Worm (Caenorhabditis elegans): Measurements from ENCODE around the gene mrpl-51.

Gene mrpl-51

DNA sequence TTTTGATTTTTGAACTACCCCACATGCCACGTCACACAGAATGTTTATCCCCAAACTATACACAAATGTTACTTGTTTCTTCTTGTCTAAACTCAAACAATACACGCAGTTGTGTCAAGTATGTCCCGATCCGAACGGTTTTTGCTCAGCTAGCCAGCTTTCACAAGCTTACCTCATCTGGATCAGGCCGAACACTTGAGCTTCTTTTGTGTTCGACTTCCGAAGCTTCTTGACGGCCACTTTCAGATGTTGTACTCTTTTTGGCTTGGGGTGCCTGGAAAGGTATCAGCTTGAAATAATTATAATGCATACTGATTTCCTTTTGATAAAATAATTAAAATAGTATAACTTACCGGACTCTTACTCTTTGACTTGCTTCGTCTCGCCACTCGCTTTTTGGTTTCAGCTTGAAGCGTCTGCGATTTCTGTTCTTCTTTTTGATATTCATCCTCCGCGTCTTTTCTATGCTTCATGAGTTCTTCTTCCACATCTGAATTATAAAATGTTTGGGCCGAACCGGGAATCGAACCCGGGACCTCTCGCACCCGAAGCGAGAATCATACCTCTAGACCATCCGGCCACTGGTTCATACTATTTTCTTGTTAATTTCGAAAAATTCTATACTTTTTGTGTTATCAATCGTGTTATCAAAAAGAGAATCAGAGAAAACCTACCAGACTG lies 25.9 kb upstream of the mrpl-51 start (continued):
- TF ChIP-seq ztf-22 (GFP tag; optimal IDR thresholded peaks at IDR 0.05) (no peak), sea-2 (GFP tag; IDR thresholded peaks at IDR 0.05) (no peak), tbp1 (GFP tag; optimal IDR thresholded peaks at IDR 0.05) (peak; percentile 84), F22D6.2 (tag; optimal IDR thresholded peaks at IDR 0.05) (no peak), ceh-100 (GFP tag; IDR thresholded peaks at IDR 0.05) (no peak), mcd-1 (GFP tag; IDR thresholded peaks at IDR 0.05) (no peak), cebp-1 (GFP tag; IDR thresholded peaks at IDR 0.05) (no peak), cebp-1 (tag; optimal IDR thresholded peaks at IDR 0.05) (peak; percentile 35), ceh-40 (GFP tag; IDR thresholded peaks at IDR 0.05) (no peak), repo-1 (tag; optimal IDR thresholded peaks at IDR 0.05) (no peak), pbrm-1 (GFP tag; IDR thresholded peaks at IDR 0.05) (0 out of 2 replicates have a peak, but pooled peaks have one; percentile 18), fkh-3 (tag; optimal IDR thresholded peaks at IDR 0.05) (no peak), ceh-79 (tag; optimal IDR thresholded peaks at IDR 0.05) (no peak), C17E4.6 (GFP tag; IDR thresholded peaks at IDR 0.05) (no peak), egrh-3 (GFP tag; IDR thresholded peaks at IDR 0.05) (no peak), hmg-20 (GFP tag; IDR thresholded peaks at IDR 0.05) (no peak), madf-10 (tag; optimal IDR thresholded peaks at IDR 0.05) (peak; percentile 19), aptf-2 (GFP tag; conservative IDR thresholded peaks at IDR 0.05) (no peak), F57A8.1 (GFP tag; optimal IDR thresholded peaks at IDR 0.05) (peak; percentile 30), F10E7.11 (tag; optimal IDR thresholded peaks at IDR 0.05) (no peak), Y79H2A.3 (GFP tag; conservative IDR thresholded peaks at IDR 0.05) (no peak), F23B12.7 (tag; optimal IDR thresholded peaks at IDR 0.05; ENCODE audit: insufficient read depth) (peak; percentile 38), lir-1 (GFP tag; conservative IDR thresholded peaks at IDR 0.05) (no peak), snpc-1.3 (tag; optimal IDR thresholded peaks at IDR 0.05; ENCODE audit: insufficient read depth) (peak; percentile 40), F39B2.1 (GFP tag; IDR thresholded peaks at IDR 0.05) (no peak), lsl-1 (GFP tag; optimal IDR thresholded peaks at IDR 0.05) (peak; percentile 40), ztf-3 (GFP tag; optimal IDR thresholded peaks at IDR 0.05) (no peak), hrde-1 (tag; optimal IDR thresholded peaks at IDR 0.05; ENCODE audit: borderline replicate concordance) (peak; percentile 52)

DNA sequence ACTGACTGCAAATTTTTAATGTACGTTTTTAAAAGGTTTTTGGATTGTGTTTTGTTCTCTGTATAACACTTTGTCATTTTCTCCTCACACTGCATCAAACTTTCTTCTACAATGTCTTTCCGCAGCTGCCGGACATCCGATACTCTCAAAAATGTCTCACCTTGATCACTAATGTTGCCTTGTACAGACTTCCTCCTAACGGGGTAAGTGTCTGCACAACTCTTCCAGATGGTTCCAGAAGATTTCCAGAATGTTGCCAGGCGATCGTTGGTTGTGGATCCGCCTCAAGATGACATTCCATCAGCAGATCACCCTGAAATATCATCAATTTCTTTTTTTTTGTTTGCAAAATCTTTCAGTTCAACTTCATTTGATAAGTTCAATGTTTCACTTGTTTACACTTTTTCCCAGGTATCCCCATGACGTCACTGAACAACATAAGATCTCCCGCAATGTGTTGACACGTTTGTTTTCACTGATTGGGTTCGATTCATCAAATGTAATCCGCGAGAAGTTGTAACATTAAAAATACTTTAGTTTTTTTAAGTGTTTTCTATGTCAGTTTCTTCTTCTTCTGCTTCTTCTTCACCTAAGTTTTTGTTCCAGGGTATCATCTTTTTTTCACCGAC lies 22.0 kb upstream of the mrpl-51 start:
- peak; percentile 50 for TF ChIP-seq somi-1 (GFP tag; optimal IDR thresholded peaks at IDR 0.05)
- no peak for TF ChIP-seq egrh-3 (GFP tag; IDR thresholded peaks at IDR 0.05)

DNA sequence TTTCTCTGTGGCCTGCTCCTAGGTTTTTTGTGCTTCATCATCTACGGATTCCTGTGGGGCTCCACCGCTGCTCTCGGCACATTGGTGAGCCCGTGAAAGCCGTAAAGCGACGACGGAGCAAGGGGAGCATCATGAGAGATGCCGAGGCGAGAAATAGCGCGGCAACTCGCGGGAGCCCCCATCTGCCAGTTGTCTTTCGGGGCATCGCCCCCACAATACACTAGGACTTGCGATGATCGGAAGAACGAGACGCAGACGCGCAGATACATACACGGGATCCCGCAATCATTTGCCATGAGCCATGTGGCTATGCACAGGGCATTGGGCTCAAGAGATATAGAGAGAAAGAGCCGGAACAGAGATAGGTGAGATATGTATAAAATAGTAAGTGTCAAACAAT lies 20.7 kb upstream of the mrpl-51 start:
- TF ChIP-seq egrh-3 (GFP tag; IDR thresholded peaks at IDR 0.05) = peak; percentile 68; the same call in 1 of the 2 replicates
- no peak for TF ChIP-seq Y79H2A.3 (GFP tag; conservative IDR thresholded peaks at IDR 0.05)
- no peak for TF ChIP-seq ztf-6 (GFP tag; IDR thresholded peaks at IDR 0.05)
- peak; percentile 97 for TF ChIP-seq zfh-2 (GFP tag; conservative IDR thresholded peaks at IDR 0.05)
- TF ChIP-seq chd-7 (tag; optimal IDR thresholded peaks at IDR 0.05) = no peak
- TF ChIP-seq D2030.7 (GFP tag; IDR thresholded peaks at IDR 0.05) = no peak
- peak; percentile 15 for TF ChIP-seq attf-5 (GFP tag; optimal IDR thresholded peaks at IDR 0.05)
- no peak for TF ChIP-seq zim-3 (tag; optimal IDR thresholded peaks at IDR 0.05)
- 0 out of 2 replicates have a peak, but pooled peaks have one; percentile 14 for TF ChIP-seq hmg-1.2 (GFP tag; IDR thresholded peaks at IDR 0.05)
- no peak for TF ChIP-seq tbp1 (GFP tag; optimal IDR thresholded peaks at IDR 0.05)
- TF ChIP-seq B0336.3 (GFP tag; IDR thresholded peaks at IDR 0.05) = no peak
- no peak for TF ChIP-seq F33H1.4 (GFP tag; IDR thresholded peaks at IDR 0.05)
- TF ChIP-seq B0019.2 (GFP tag; conservative IDR thresholded peaks at IDR 0.05) = no peak
- TF ChIP-seq dpff-1 (tag; optimal IDR thresholded peaks at IDR 0.05) = no peak
- no peak for TF ChIP-seq K11D2.4 (GFP tag; IDR thresholded peaks at IDR 0.05)
- TF ChIP-seq efl-1 (GFP tag; optimal IDR thresholded peaks at IDR 0.05) = no peak
- TF ChIP-seq B0261.1 (tag; optimal IDR thresholded peaks at IDR 0.05) = no peak
- TF ChIP-seq C17E4.6 (GFP tag; IDR thresholded peaks at IDR 0.05) = no peak
- no peak for TF ChIP-seq ztf-25 (GFP tag; IDR thresholded peaks at IDR 0.05)
- TF ChIP-seq aptf-3 (GFP tag; IDR thresholded peaks at IDR 0.05) = no peak
- no peak for TF ChIP-seq hlh-12 (tag; optimal IDR thresholded peaks at IDR 0.05)

Data from whole organism, young adult.